Worm (Caenorhabditis elegans): Measurements from ENCODE around the gene Y50E8A.12.

Gene Y50E8A.12

ce11 chrV:14773048-14773447, 11.0 kb downstream of the Y50E8A.12 start, which contains the start of gene haf-7 (continued):
- TF ChIP-seq madf-5 (GFP tag; IDR thresholded peaks at IDR 0.05) (no peak), unc-62 (GFP tag; optimal IDR thresholded peaks at IDR 0.05 in 1 of 2) (peak in 1 of 2 experiments; percentile 6), unc-62 (tag; optimal IDR thresholded peaks at IDR 0.05) (no peak), gei-8 (GFP tag; optimal IDR thresholded peaks at IDR 0.05) (no peak), zag-1 (tag; optimal IDR thresholded peaks at IDR 0.05) (no peak), egl-43 (GFP tag; IDR thresholded peaks at IDR 0.05) (no peak), madf-9 (GFP tag; conservative IDR thresholded peaks at IDR 0.05) (no peak), pqm-1 (tag; optimal IDR thresholded peaks at IDR 0.05) (peak; percentile 37), ztf-7 (tag; optimal IDR thresholded peaks at IDR 0.05) (no peak), attf-4 (tag; optimal IDR thresholded peaks at IDR 0.05) (no peak), nhr-6 (tag; optimal IDR thresholded peaks at IDR 0.05) (peak; percentile 45), daf-16 (GFP tag; optimal IDR thresholded peaks at IDR 0.05) (no peak), daf-16 (tag; optimal IDR thresholded peaks at IDR 0.05) (peak; percentile 36), ceh-28 (tag; optimal IDR thresholded peaks at IDR 0.05) (no peak), lsy-2 (tag; optimal IDR thresholded peaks at IDR 0.05) (no peak), sdz-12 (GFP tag; optimal IDR thresholded peaks at IDR 0.05) (no peak), ZK337.2 (GFP tag; IDR thresholded peaks at IDR 0.05) (no peak), spr-1 (tag; optimal IDR thresholded peaks at IDR 0.05) (no peak), set-16 (GFP tag; IDR thresholded peaks at IDR 0.05) (no peak), saeg-2 (GFP tag; IDR thresholded peaks at IDR 0.05) (no peak), lim-7 (GFP tag; IDR thresholded peaks at IDR 0.05) (no peak), zip-2 (tag; optimal IDR thresholded peaks at IDR 0.05) (peak; percentile 40), pha-4 (GFP tag; IDR thresholded peaks at IDR 0.05) (no peak), pha-4 (tag; optimal IDR thresholded peaks at IDR 0.05) (no peak), nhr-77 (tag; optimal IDR thresholded peaks at IDR 0.05) (peak; percentile 36), zfp-2 (tag; optimal IDR thresholded peaks at IDR 0.05) (no peak), fkh-10 (GFP tag; optimal IDR thresholded peaks at IDR 0.05) (no peak), R02D3.7 (tag; optimal IDR thresholded peaks at IDR 0.05) (no peak), snpc-1.2 (GFP tag; IDR thresholded peaks at IDR 0.05) (no peak), tag-97 (GFP tag; IDR thresholded peaks at IDR 0.05) (no peak), Y5F2A.4 (GFP tag; optimal IDR thresholded peaks at IDR 0.05) (no peak), nhr-28 (tag; optimal IDR thresholded peaks at IDR 0.05) (peak; percentile 87), nhr-237 (tag; optimal IDR thresholded peaks at IDR 0.05) (no peak), arid-1 (GFP tag; conservative IDR thresholded peaks at IDR 0.05) (no peak), T26A8.4 (GFP tag; IDR thresholded peaks at IDR 0.05) (no peak), egl-27 (tag; optimal IDR thresholded peaks at IDR 0.05) (no peak), lin-38 (GFP tag; IDR thresholded peaks at IDR 0.05) (no peak), mes-2 (tag; optimal IDR thresholded peaks at IDR 0.05; ENCODE audit: poor library complexity, severe bottlenecking) (no peak), zip-11 (GFP tag; IDR thresholded peaks at IDR 0.05) (no peak), dpl-1 (GFP tag; optimal IDR thresholded peaks at IDR 0.05) (peak; percentile 3)

- TF ChIP-seq F44E2.7 (GFP tag; IDR thresholded peaks at IDR 0.05) (no peak), unc-62 (GFP tag; optimal IDR thresholded peaks at IDR 0.05 in 1 of 2) (peak in 1 of 2 experiments; percentile 87), unc-62 (tag; optimal IDR thresholded peaks at IDR 0.05) (no peak)
These were observed 20.4 kb downstream of the Y50E8A.12 start for ce11 chrV:14763582-14763981.

- TF ChIP-seq D1046.2 (GFP tag; IDR thresholded peaks at IDR 0.05), result no peak
- peak in 1 of 2 experiments; percentile 84 for TF ChIP-seq unc-62 (GFP tag; optimal IDR thresholded peaks at IDR 0.05 in 1 of 2)
- no peak for TF ChIP-seq unc-62 (tag; optimal IDR thresholded peaks at IDR 0.05)
- TF ChIP-seq aha-1 (tag), result peak; percentile 84
- no peak for TF ChIP-seq tag-97 (GFP tag; IDR thresholded peaks at IDR 0.05)
- no peak for TF ChIP-seq lin-29 (GFP tag; IDR thresholded peaks at IDR 0.05)
- no peak for TF ChIP-seq mxl-2 (GFP tag; conservative IDR thresholded peaks at IDR 0.05)
These were observed 21.4 kb downstream of the Y50E8A.12 start for ce11 chrV:14762563-14762962.
